Fruit fly (Drosophila melanogaster): ENCODE data around the gene Zip99C.

DNA sequence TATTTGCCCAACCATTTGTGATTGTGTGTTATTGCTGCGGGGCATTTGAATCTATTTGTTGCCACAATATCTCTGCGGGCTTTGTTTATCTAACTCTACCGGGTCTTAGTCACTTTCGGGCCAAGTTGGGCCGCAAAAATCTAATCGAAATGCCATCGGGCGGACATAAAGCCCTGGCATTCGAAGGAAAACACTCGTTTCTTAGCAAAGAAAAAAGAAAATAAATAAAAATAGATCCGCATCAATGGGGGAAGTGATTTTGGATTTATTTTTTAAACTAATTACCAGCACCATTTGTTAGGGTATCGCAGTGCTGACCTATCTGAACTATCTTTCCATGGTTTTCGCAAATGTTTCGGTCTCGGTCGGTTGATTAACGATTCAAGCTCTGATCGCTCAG lies 29.9 kb upstream of the Zip99C start:
- TF ChIP-seq Blimp-1 (GFP tag; optimal IDR thresholded peaks at IDR 0.05) (no peak), topi (GFP tag; optimal IDR thresholded peaks at IDR 0.05) (no peak), salr (GFP tag; optimal IDR thresholded peaks at IDR 0.05) (no peak), OdsH (GFP tag; optimal IDR thresholded peaks at IDR 0.05) (no peak), CG15336 (GFP tag; IDR thresholded peaks at IDR 0.05) (peak; percentile 59), CG1621 (tag; optimal IDR thresholded peaks at IDR 0.05) (no peak), achi (GFP tag; optimal IDR thresholded peaks at IDR 0.05) (no peak), Eip78C (GFP tag) (no peak)

Data from whole organism, prepupa.